Worm (Caenorhabditis elegans) whole organism, L3 larva: Measurements from ENCODE around the gene sru-22.

ENCODE experiments used
- egl-27 ChIP-seq: sonication (generic microtip); optimal IDR thresholded peaks from 4 replicates; lab custom pipeline; 2017; ENCODE audit warnings: missing biosample characterization, missing genetic modification reagents, missing genetic modification characterization
- elt-3 ChIP-seq, 3 experiments: fragments of 150-350 bp in 1 of 3; sonication (generic microtip) in 2 of 3; optimal IDR thresholded peaks; 2 replicates in 2 of 3; 4 replicates in 1 of 3; lab custom pipeline; 2014 to 2017; ENCODE audit warnings: missing biosample characterization in 3 of 3, missing genetic modification characterization in 3 of 3
- lin-39 ChIP-seq: fragments of 150-350 bp; optimal IDR thresholded peaks from 2 replicates; lab custom pipeline; 2018; ENCODE audit warnings: missing biosample characterization, missing genetic modification reagents, missing genetic modification characterization
- nhr-11 ChIP-seq: fragments of 150-350 bp; optimal IDR thresholded peaks from 2 replicates; lab custom pipeline; 2014; ENCODE audit warnings: missing biosample characterization, missing genetic modification characterization
- nhr-28 ChIP-seq: fragments of 150-350 bp; optimal IDR thresholded peaks from 2 replicates; lab custom pipeline; 2014; ENCODE audit warnings: missing biosample characterization, missing genetic modification characterization
- pha-4 ChIP-seq: fragments of 150-350 bp; optimal IDR thresholded peaks from 2 replicates; lab custom pipeline; 2014; ENCODE audit warnings: missing biosample characterization, missing genetic modification reagents, missing genetic modification characterization
- skn-1 ChIP-seq: fragments of 150-350 bp; optimal IDR thresholded peaks from 2 replicates; lab custom pipeline; 2014; ENCODE audit warnings: missing biosample characterization, missing genetic modification characterization
- zag-1 ChIP-seq: fragments of 150-350 bp; optimal IDR thresholded peaks from 2 replicates; lab custom pipeline; 2014; ENCODE audit warnings: missing biosample characterization, missing genetic modification characterization
- ztf-11 ChIP-seq: fragments of 150-350 bp; optimal IDR thresholded peaks from 2 replicates; lab custom pipeline; 2014; ENCODE audit warnings: missing biosample characterization, missing genetic modification characterization

ce11 chrV:15943125-15943524 is 31.6 kb downstream of the sru-22 start, which contains the start of gene srw-53:
- TF ChIP-seq nhr-28 (tag; lab: Kevin White, UChicago) (no peak), zag-1 (no peak), nhr-11 (no peak), lin-39 (no peak), pha-4 (tag; lab: Kevin White, UChicago) (no peak), egl-27 (no peak), ztf-11 (tag; lab: Kevin White, UChicago) (no peak), elt-3 (tag; optimal IDR thresholded peaks at IDR 0.05; lab: Kevin White, UChicago) (no peak), skn-1 (no peak)
